Fruit fly (Drosophila melanogaster) whole organism, embryonic: ENCODE measurements around the gene mmy.

Source experiments
- CG10366 ChIP-seq: fragments of 200-800 bp; sonication (Bioruptor generic); IDR thresholded peaks from 2 replicates; pipeline ENCODE4 v1.3.6; 2022; ENCODE audit warnings: missing biosample characterization, missing genetic modification characterization
- CG10979 ChIP-seq: fragments of 200-800 bp; sonication (Bioruptor generic); optimal IDR thresholded peaks from 2 replicates; lab custom pipeline; 2018; ENCODE audit warnings: missing biosample characterization, mild to moderate bottlenecking, missing genetic modification characterization, moderate library complexity
- CG11696 ChIP-seq: fragments of 200-800 bp; sonication (Bioruptor generic); IDR thresholded peaks from 2 replicates; pipeline ENCODE4 v1.3.6; 2022; ENCODE audit warnings: missing biosample characterization, missing genetic modification characterization
- CG17568 ChIP-seq: fragments of 200-800 bp; sonication (Bioruptor generic); optimal IDR thresholded peaks from 2 replicates; lab custom pipeline; 2018; ENCODE audit warnings: missing biosample characterization, mild to moderate bottlenecking, missing genetic modification characterization, moderate library complexity
- CG18262 ChIP-seq: fragments of 200-800 bp; optimal IDR thresholded peaks from 3 replicates; lab custom pipeline; 2019; ENCODE audit warnings: missing biosample characterization, mild to moderate bottlenecking, missing genetic modification characterization, moderate library complexity
- CG18599 ChIP-seq: fragments of 200-800 bp; sonication (Bioruptor generic); optimal IDR thresholded peaks from 3 replicates; lab custom pipeline; 2017; ENCODE audit warnings: missing biosample characterization, missing genetic modification characterization, mild to moderate bottlenecking, moderate library complexity, missing genetic modification reagents
- CG30020 ChIP-seq: fragments of 200-800 bp; optimal IDR thresholded peaks from 2 replicates; lab custom pipeline; 2019; ENCODE audit warnings: missing biosample characterization, mild to moderate bottlenecking, missing genetic modification characterization, moderate library complexity
- CG34376 ChIP-seq: fragments of 200-800 bp; sonication (Bioruptor generic); optimal IDR thresholded peaks from 2 replicates; lab custom pipeline; 2018; ENCODE audit warnings: missing biosample characterization, mild to moderate bottlenecking, missing genetic modification characterization
- CG4328 ChIP-seq: fragments of 200-800 bp; sonication (Bioruptor generic); optimal IDR thresholded peaks from 3 replicates; lab custom pipeline; 2017; ENCODE audit warnings: missing biosample characterization, missing genetic modification reagents, missing genetic modification characterization
- CG43689 ChIP-seq: fragments of 200-800 bp; sonication (Bioruptor generic); IDR thresholded peaks from 2 replicates; pipeline ENCODE4 v1.3.6; 2022; ENCODE audit warnings: missing biosample characterization, missing genetic modification characterization
- CG4424 ChIP-seq: fragments of 200-800 bp; sonication (Bioruptor generic); optimal IDR thresholded peaks from 3 replicates; lab custom pipeline; 2016; ENCODE audit warnings: missing biosample characterization, missing genetic modification characterization
- CG5953 ChIP-seq: fragments of 200-800 bp; sonication (Bioruptor generic); IDR thresholded peaks from 2 replicates; pipeline ENCODE4 v1.3.6; 2022; ENCODE audit warnings: missing biosample characterization, missing genetic modification characterization
- CG7271 ChIP-seq: fragments of 200-800 bp; sonication (Bioruptor generic); optimal IDR thresholded peaks from 2 replicates; lab custom pipeline; 2018; ENCODE audit warnings: missing biosample characterization, mild to moderate bottlenecking, missing genetic modification characterization, moderate library complexity
- CkIIα-i1 ChIP-seq: fragments of 200-800 bp; sonication (Bioruptor generic); IDR thresholded peaks from 2 replicates; pipeline ENCODE4 v1.3.6; 2022; ENCODE audit warnings: missing biosample characterization, missing genetic modification characterization
- Deaf1 ChIP-seq: fragments of 200-800 bp; optimal IDR thresholded peaks from 3 replicates; lab custom pipeline; 2019; ENCODE audit warnings: missing biosample characterization, mild to moderate bottlenecking, missing genetic modification characterization, moderate library complexity
- Dip3 ChIP-seq: fragments of 200-800 bp; sonication (Bioruptor generic); optimal IDR thresholded peaks from 3 replicates; lab custom pipeline; 2016; ENCODE audit warnings: missing biosample characterization, missing genetic modification characterization
- Doc3 ChIP-seq: fragments of 200-800 bp; sonication (Bioruptor generic); IDR thresholded peaks from 3 replicates; pipeline ENCODE4 v1.3.6; 2022; ENCODE audit warnings: missing biosample characterization, missing genetic modification characterization; ENCODE audit not compliant: partially characterized antibody
- HLH54F ChIP-seq: fragments of 200-800 bp; sonication (Bioruptor generic); optimal IDR thresholded peaks from 3 replicates; lab custom pipeline; 2016; ENCODE audit warnings: missing biosample characterization, missing genetic modification characterization
- MESR4 ChIP-seq: fragments of 200-800 bp; sonication (Bioruptor generic); optimal IDR thresholded peaks from 2 replicates; lab custom pipeline; 2018; ENCODE audit warnings: missing biosample characterization, mild to moderate bottlenecking, missing genetic modification characterization, moderate library complexity
- Oli ChIP-seq: fragments of 200-800 bp; sonication (Bioruptor generic); optimal IDR thresholded peaks from 2 replicates; lab custom pipeline; 2018; ENCODE audit warnings: missing biosample characterization, mild to moderate bottlenecking, missing genetic modification characterization, moderate library complexity
- Opbp ChIP-seq: fragments of 200-800 bp; sonication (Bioruptor generic); IDR thresholded peaks from 3 replicates; pipeline ENCODE4 v1.3.6; 2022; ENCODE audit warnings: missing biosample characterization, missing genetic modification characterization; ENCODE audit not compliant: partially characterized antibody
- Spps ChIP-seq: fragments of 200-800 bp; sonication (Bioruptor generic); optimal IDR thresholded peaks from 2 replicates; lab custom pipeline; 2018; ENCODE audit warnings: missing biosample characterization, mild to moderate bottlenecking, missing genetic modification characterization
- Sry-β ChIP-seq: fragments of 200-800 bp; sonication (Bioruptor generic); optimal IDR thresholded peaks from 2 replicates; lab custom pipeline; 2018; ENCODE audit warnings: missing biosample characterization, mild to moderate bottlenecking, missing genetic modification characterization, moderate library complexity
- Ssrp ChIP-seq: fragments of 200-800 bp; sonication (Bioruptor generic); optimal IDR thresholded peaks from 2 replicates; lab custom pipeline; 2018; ENCODE audit warnings: missing biosample characterization, mild to moderate bottlenecking, missing genetic modification characterization, moderate library complexity
- aop ChIP-seq: fragments of 200-800 bp; sonication (Bioruptor generic); IDR thresholded peaks from 2 replicates; pipeline ENCODE4 v1.3.6; 2022; ENCODE audit warnings: missing biosample characterization, missing genetic modification characterization
- ase ChIP-seq: fragments of 200-800 bp; sonication (Bioruptor generic); IDR thresholded peaks from 3 replicates; pipeline ENCODE4 v1.3.6; 2022; ENCODE audit warnings: missing biosample characterization, missing genetic modification characterization
- ato ChIP-seq: fragments of 200-800 bp; sonication (Bioruptor generic); IDR thresholded peaks from 2 replicates; pipeline ENCODE4 v1.3.6; 2022; ENCODE audit warnings: missing biosample characterization, missing genetic modification characterization; ENCODE audit not compliant: partially characterized antibody
- bab2 ChIP-seq: fragments of 200-800 bp; sonication (Bioruptor generic); optimal IDR thresholded peaks from 2 replicates; lab custom pipeline; 2016; ENCODE audit warnings: missing biosample characterization, missing genetic modification characterization
- bbx ChIP-seq: fragments of 200-800 bp; sonication (Bioruptor generic); IDR thresholded peaks from 2 replicates; pipeline ENCODE4 v1.3.6; 2022; ENCODE audit warnings: missing biosample characterization, missing genetic modification characterization; ENCODE audit not compliant: partially characterized antibody
- bcd ChIP-seq: fragments of 200-800 bp; sonication (Bioruptor generic); optimal IDR thresholded peaks from 2 replicates; lab custom pipeline; 2017; ENCODE audit warnings: missing biosample characterization, mild to moderate bottlenecking, missing genetic modification characterization
- cwo ChIP-seq: fragments of 200-800 bp; sonication (Bioruptor generic); optimal IDR thresholded peaks from 3 replicates; lab custom pipeline; 2017; ENCODE audit warnings: missing biosample characterization, missing genetic modification characterization, mild to moderate bottlenecking, moderate library complexity, missing genetic modification reagents
- fu2 ChIP-seq: fragments of 200-800 bp; sonication (Bioruptor generic); optimal IDR thresholded peaks from 2 replicates; lab custom pipeline; 2016; ENCODE audit warnings: missing biosample characterization, missing genetic modification characterization
- h ChIP-seq: fragments of >200 bp; optimal IDR thresholded peaks from 2 replicates; lab custom pipeline; 2017
- her ChIP-seq: fragments of 200-800 bp; sonication (Bioruptor generic); optimal IDR thresholded peaks from 2 replicates; lab custom pipeline; 2016; ENCODE audit warnings: missing biosample characterization, missing genetic modification characterization
- hkb ChIP-seq, 2 experiments: fragments of 200-800 bp in 1 of 2; fragments of >200 bp in 1 of 2; sonication (Bioruptor generic) in 1 of 2; IDR thresholded peaks in 1 of 2; optimal IDR thresholded peaks in 1 of 2; 2 replicates each; pipeline versions ENCODE4 v1.3.6 to Lab custom; 2017 to 2022; ENCODE audit warnings: missing biosample characterization in 1 of 2, missing genetic modification characterization in 1 of 2
- ken ChIP-seq: fragments of 200-800 bp; sonication (Bioruptor generic); IDR thresholded peaks from 3 replicates; pipeline ENCODE4 v1.3.6; 2022; ENCODE audit warnings: missing biosample characterization, missing genetic modification characterization
- knrl ChIP-seq: fragments of 200-800 bp; sonication (Bioruptor generic); IDR thresholded peaks from 3 replicates; pipeline ENCODE4 v1.3.6; 2022; ENCODE audit warnings: missing biosample characterization, missing genetic modification characterization; ENCODE audit not compliant: partially characterized antibody
- oc ChIP-seq: fragments of 200-800 bp; sonication (Bioruptor generic); optimal IDR thresholded peaks from 2 replicates; lab custom pipeline; 2018; ENCODE audit warnings: missing biosample characterization, mild to moderate bottlenecking, missing genetic modification characterization, moderate library complexity
- otp ChIP-seq: fragments of 200-800 bp; sonication (Bioruptor generic); IDR thresholded peaks from 3 replicates; pipeline ENCODE4, ENCODE4 v1.3.6; 2022; ENCODE audit warnings: missing biosample characterization, missing genetic modification characterization
- peb ChIP-seq: fragments of 200-800 bp; sonication (Bioruptor generic); IDR thresholded peaks from 2 replicates; pipeline ENCODE4 v1.3.6; 2022; ENCODE audit warnings: missing biosample characterization, missing genetic modification characterization
- shn ChIP-seq: fragments of 200-800 bp; sonication (Bioruptor generic); optimal IDR thresholded peaks from 3 replicates; lab custom pipeline; 2016; ENCODE audit warnings: missing biosample characterization, missing genetic modification characterization
- sna ChIP-seq: fragments of 200-800 bp; sonication (Bioruptor generic); IDR thresholded peaks from 2 replicates; pipeline ENCODE4 v1.3.6; 2022; ENCODE audit warnings: missing biosample characterization, missing genetic modification characterization; ENCODE audit not compliant: partially characterized antibody
- stc ChIP-seq: fragments of 200-800 bp; sonication (Bioruptor generic); IDR thresholded peaks from 2 replicates; pipeline ENCODE4 v1.3.6; 2022; ENCODE audit warnings: missing biosample characterization, missing genetic modification characterization
- tll ChIP-seq, 2 experiments: fragments of 200-800 bp in 1 of 2; fragments of >200 bp in 1 of 2; sonication (Bioruptor generic) in 1 of 2; optimal IDR thresholded peaks; 2 replicates each; lab custom pipeline; 2017 to 2019; ENCODE audit warnings: missing biosample characterization in 2 of 2, missing genetic modification characterization in 2 of 2, mild to moderate bottlenecking in 1 of 2, moderate library complexity in 1 of 2
- wek ChIP-seq: fragments of 200-800 bp; sonication (Bioruptor generic); optimal IDR thresholded peaks from 3 replicates; lab custom pipeline; 2018; ENCODE audit warnings: missing biosample characterization, mild to moderate bottlenecking, missing genetic modification characterization, moderate library complexity
- zen2 ChIP-seq: fragments of 200-800 bp; sonication (Bioruptor generic); IDR thresholded peaks from 3 replicates; pipeline ENCODE4 v1.3.6; 2022; ENCODE audit warnings: missing biosample characterization, missing genetic modification characterization; ENCODE audit not compliant: partially characterized antibody
- zfh1 ChIP-seq: fragments of 200-800 bp; sonication (Bioruptor generic); IDR thresholded peaks from 3 replicates; pipeline ENCODE4 v1.3.6; 2022; ENCODE audit warnings: missing biosample characterization, missing genetic modification characterization

The mmy gene

DNA sequence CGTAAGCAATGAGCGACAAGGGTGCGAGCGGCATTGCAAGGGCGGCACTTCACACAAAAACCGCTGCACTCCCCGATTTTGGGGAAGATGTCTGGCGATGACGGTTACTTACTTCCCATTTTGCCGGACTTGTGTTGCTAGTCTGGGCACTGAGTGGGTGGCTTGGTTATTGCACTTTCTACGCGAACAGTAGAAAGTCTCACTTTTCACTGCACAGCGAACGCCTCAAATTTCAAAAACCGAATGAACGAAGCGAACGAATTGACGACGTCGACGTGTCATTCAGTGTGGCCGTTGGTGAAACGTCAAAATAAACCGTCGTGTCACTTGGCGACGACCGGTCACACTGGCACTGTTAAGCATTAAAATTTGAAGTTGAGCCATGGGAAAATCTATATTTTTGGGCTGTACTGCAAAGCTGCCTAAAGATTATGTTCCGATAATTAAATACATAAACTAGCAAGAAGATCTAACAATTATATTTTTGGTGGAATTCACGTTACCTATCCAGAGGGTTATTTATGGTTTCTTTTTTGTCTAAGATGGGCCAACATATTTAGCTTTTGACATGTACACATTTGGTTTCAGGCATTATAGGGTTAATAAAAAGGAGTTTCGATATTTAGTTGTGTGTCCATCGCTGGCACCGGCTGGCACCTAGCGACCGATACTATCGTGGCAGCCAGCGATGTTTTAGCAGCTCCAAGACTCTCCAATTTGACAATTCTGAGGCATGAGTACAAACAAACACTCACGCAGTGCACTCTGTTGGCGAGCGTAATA lies 6.7 kb upstream of the mmy start, which contains the start of the genes Sec61alpha and Daxx (continued):
- TF ChIP-seq Oli (tag; lab: Kevin White, UChicago), result peak; percentile 78
- TF ChIP-seq CG4328 (GFP tag; lab: Kevin White, UChicago), result peak; percentile 65
- peak; percentile 71; the same call in 2 of the 3 replicates for TF ChIP-seq otp (GFP tag; lab: Robert Waterston, UW)
- TF ChIP-seq h (lab: Kevin White, UChicago), result no peak
- TF ChIP-seq fu2 (GFP tag; lab: Kevin White, UChicago), result peak; percentile 89
- peak; percentile 79 for TF ChIP-seq bcd
- TF ChIP-seq CG18262 (tag; lab: Kevin White, UChicago), result peak; percentile 73
- peak; percentile 97 for TF ChIP-seq Doc3 (GFP tag; lab: Robert Waterston, UW)
- TF ChIP-seq cwo (GFP tag; lab: Kevin White, UChicago), result peak; percentile 62
- peak; percentile 93 for TF ChIP-seq Dip3 (GFP tag; lab: Kevin White, UChicago)
- peak; percentile 68 for TF ChIP-seq peb (GFP tag; lab: Robert Waterston, UW)
- no peak for TF ChIP-seq CG7271 (tag; lab: Kevin White, UChicago)
- TF ChIP-seq hkb (optimal IDR thresholded peaks at IDR 0.05; lab: Kevin White, UChicago), result peak; percentile 61
- TF ChIP-seq hkb (GFP tag; IDR thresholded peaks at IDR 0.05; lab: Robert Waterston, UW), result peak; percentile 81
- peak; percentile 57 for TF ChIP-seq stc (GFP tag; lab: Robert Waterston, UW)
- peak; percentile 100 for TF ChIP-seq Opbp (GFP tag; lab: Robert Waterston, UW)
- peak; percentile 69; the same call in 2 of the 3 replicates for TF ChIP-seq zfh1 (GFP tag; lab: Robert Waterston, UW)
- TF ChIP-seq CG11696 (GFP tag; lab: Robert Waterston, UW), result no peak
- TF ChIP-seq bab2 (GFP tag; lab: Kevin White, UChicago), result peak; percentile 80
- TF ChIP-seq Spps (tag; lab: Kevin White, UChicago), result peak; percentile 75
- peak; percentile 100 for TF ChIP-seq ato (GFP tag; lab: Robert Waterston, UW)
- peak; percentile 100 for TF ChIP-seq bbx
- peak; percentile 80 for TF ChIP-seq her (GFP tag; lab: Kevin White, UChicago)
- TF ChIP-seq MESR4 (GFP tag; lab: Kevin White, UChicago), result peak; percentile 75
- TF ChIP-seq sna, result peak; percentile 98
- TF ChIP-seq aop (GFP tag; lab: Robert Waterston, UW), result peak; percentile 46; the same call in 1 of the 2 replicates
- TF ChIP-seq CG30020, result peak; percentile 74
- peak; percentile 38; the same call in 1 of the 2 replicates for TF ChIP-seq CG43689
- TF ChIP-seq CG34376 (GFP tag; lab: Kevin White, UChicago), result peak; percentile 63
- peak; percentile 82 for TF ChIP-seq CG10366 (GFP tag; lab: Robert Waterston, UW)
- peak; percentile 45 for TF ChIP-seq Ssrp (tag; lab: Kevin White, UChicago)
- peak; percentile 77 for TF ChIP-seq ase (GFP tag; lab: Robert Waterston, UW)
- TF ChIP-seq knrl (GFP tag; lab: Robert Waterston, UW), result peak; percentile 100
- peak; percentile 94 for TF ChIP-seq shn (GFP tag; lab: Kevin White, UChicago)
- TF ChIP-seq zen2 (GFP tag; lab: Robert Waterston, UW), result peak; percentile 99
- peak; percentile 86 for TF ChIP-seq CG18599 (GFP tag; lab: Kevin White, UChicago)
- peak; percentile 94 for TF ChIP-seq HLH54F (GFP tag; lab: Kevin White, UChicago)
- no peak for TF ChIP-seq CkIIα-i1
- peak; percentile 12 for TF ChIP-seq wek (GFP tag; lab: Kevin White, UChicago)
- TF ChIP-seq CG5953 (GFP tag; lab: Robert Waterston, UW), result peak; percentile 66
- TF ChIP-seq oc (tag; lab: Kevin White, UChicago), result peak; percentile 71
- TF ChIP-seq Deaf1 (tag; lab: Kevin White, UChicago), result peak; percentile 97
- TF ChIP-seq CG4424 (GFP tag; lab: Kevin White, UChicago), result peak; percentile 85
- TF ChIP-seq CG17568 (GFP tag; lab: Kevin White, UChicago), result peak; percentile 70
- TF ChIP-seq ken, result peak; percentile 83
- TF ChIP-seq tll (GFP tag; optimal IDR thresholded peaks at IDR 0.05; lab: Kevin White, UChicago), result peak; percentile 4 to 69
- peak; percentile 68 for TF ChIP-seq CG10979 (tag; lab: Kevin White, UChicago)
- peak; percentile 35 for TF ChIP-seq Sry-β (GFP tag; lab: Kevin White, UChicago)
